Fruit fly (Drosophila melanogaster): ENCODE measurements around the gene CG31380.

- no peak for TF ChIP-seq CTCF (optimal IDR thresholded peaks at IDR 0.05)
- no peak for TF ChIP-seq CG8478 (optimal IDR thresholded peaks at IDR 0.05)
These were observed 13.1 kb downstream of the CG31380 start, which contains the start of gene CG17196 for dm6 chr3R:25776137-25776536.

Data from S2 (cell line).